Worm (Caenorhabditis elegans) whole organism, young adult: ENCODE measurements around the gene T16G12.12.

Source experiments
- F55B11.4 ChIP-seq: sonication (generic microtip); optimal IDR thresholded peaks from 2 replicates; lab custom pipeline; 2016; ENCODE audit warnings: missing compliant biosample characterization, missing genetic modification characterization, borderline replicate concordance; ENCODE audit not compliant: insufficient read depth
- Y79H2A.3 ChIP-seq: fragments of 200-800 bp; sonication (Bioruptor generic); conservative IDR thresholded peaks from 2 replicates; pipeline ENCODE4 v1.3.6; 2022; ENCODE audit warnings: missing genetic modification reagents, missing genetic modification characterization, missing compliant biosample characterization
- Y95B8A.8 ChIP-seq: fragments of 200-800 bp; sonication (Bioruptor generic); IDR thresholded peaks from 2 replicates; pipeline ENCODE4 v1.3.6; 2022; ENCODE audit warnings: missing genetic modification reagents, missing genetic modification characterization, missing compliant biosample characterization
- akir-1 ChIP-seq: fragments of 200-800 bp; sonication (Bioruptor generic); optimal IDR thresholded peaks from 2 replicates; lab custom pipeline; 2018; ENCODE audit warnings: mild to moderate bottlenecking, missing genetic modification characterization, moderate library complexity, missing compliant biosample characterization
- cebp-1 ChIP-seq, 2 experiments: fragments of 200-800 bp in 1 of 2; sonication (Bioruptor generic) in 1 of 2; sonication (generic microtip) in 1 of 2; IDR thresholded peaks in 1 of 2; optimal IDR thresholded peaks in 1 of 2; 2 replicates each; pipeline versions ENCODE4 v1.3.6 to Lab custom; 2017 to 2022; ENCODE audit warnings: missing compliant biosample characterization in 2 of 2, missing genetic modification characterization in 2 of 2, mild to moderate bottlenecking in 1 of 2, missing genetic modification reagents in 1 of 2, moderate library complexity in 1 of 2
- cebp-2 ChIP-seq: fragments of 200-800 bp; sonication (Bioruptor generic); IDR thresholded peaks from 2 replicates; pipeline ENCODE4 v1.3.6; 2022; ENCODE audit warnings: missing genetic modification characterization, missing compliant biosample characterization
- ceh-27 ChIP-seq: fragments of 200-800 bp; sonication (Bioruptor generic); optimal IDR thresholded peaks from 2 replicates; lab custom pipeline; 2018; ENCODE audit warnings: mild to moderate bottlenecking, missing genetic modification characterization, moderate library complexity, missing compliant biosample characterization
- ceh-58 ChIP-seq: fragments of 200-800 bp; sonication (Bioruptor generic); IDR thresholded peaks from 2 replicates; pipeline ENCODE4 v1.3.6; 2022; ENCODE audit warnings: missing genetic modification characterization, missing compliant biosample characterization
- ceh-91 ChIP-seq: fragments of 200-800 bp; sonication (Bioruptor generic); IDR thresholded peaks from 2 replicates; pipeline ENCODE4 v1.3.6; 2022; ENCODE audit warnings: missing genetic modification reagents, missing genetic modification characterization, missing compliant biosample characterization
- dpff-1 ChIP-seq: sonication (generic microtip); optimal IDR thresholded peaks from 2 replicates; lab custom pipeline; 2017; ENCODE audit warnings: mild to moderate bottlenecking, missing genetic modification characterization, missing compliant biosample characterization
- dpl-1 ChIP-seq: fragments of 150-350 bp; optimal IDR thresholded peaks from 2 replicates; lab custom pipeline; 2014; ENCODE audit warnings: missing biosample characterization, missing genetic modification reagents, missing genetic modification characterization
- egl-44 ChIP-seq: fragments of 200-800 bp; sonication (Bioruptor generic); IDR thresholded peaks from 2 replicates; pipeline ENCODE4 v1.3.6; 2022; ENCODE audit warnings: missing genetic modification reagents, missing genetic modification characterization, missing compliant biosample characterization
- ekl-4 ChIP-seq: fragments of 200-800 bp; sonication (Bioruptor generic); IDR thresholded peaks from 2 replicates; pipeline ENCODE4 v1.3.6; 2022; ENCODE audit warnings: missing genetic modification reagents, missing genetic modification characterization, missing compliant biosample characterization
- ets-4 ChIP-seq: fragments of 200-800 bp; sonication (Bioruptor generic); optimal IDR thresholded peaks from 2 replicates; lab custom pipeline; 2018; ENCODE audit warnings: mild to moderate bottlenecking, missing genetic modification characterization, missing compliant biosample characterization
- gei-17 ChIP-seq: fragments of 200-800 bp; sonication (Bioruptor generic); optimal IDR thresholded peaks from 2 replicates; lab custom pipeline; 2018; ENCODE audit warnings: mild to moderate bottlenecking, missing genetic modification characterization, missing compliant biosample characterization
- him-1 ChIP-seq: sonication (generic microtip); optimal IDR thresholded peaks from 2 replicates; lab custom pipeline; 2016; ENCODE audit warnings: missing genotype, missing genetic modification reagents, missing genetic modification characterization, missing compliant biosample characterization
- hlh-26 ChIP-seq: fragments of 200-800 bp; sonication (Bioruptor generic); conservative IDR thresholded peaks from 2 replicates; pipeline ENCODE4 v1.3.6; 2022; ENCODE audit warnings: missing genetic modification reagents, missing genetic modification characterization, missing compliant biosample characterization
- hmg-1.2 ChIP-seq: fragments of 200-800 bp; sonication (Bioruptor generic); IDR thresholded peaks from 2 replicates; pipeline ENCODE4 v1.3.6; 2022; ENCODE audit warnings: missing genetic modification reagents, missing genetic modification characterization, missing compliant biosample characterization
- lin-26 ChIP-seq: fragments of 200-800 bp; sonication (Bioruptor generic); IDR thresholded peaks from 2 replicates; pipeline ENCODE4 v1.3.6; 2022; ENCODE audit warnings: missing genetic modification reagents, missing genetic modification characterization, missing compliant biosample characterization
- lin-35 ChIP-seq, 3 experiments: fragments of 150-350 bp in 2 of 3; sonication (generic microtip) in 1 of 3; optimal IDR thresholded peaks; 2 replicates each; lab custom pipeline; 2014 to 2018; ENCODE audit warnings: missing biosample characterization in 3 of 3, missing genetic modification characterization in 3 of 3, missing genetic modification reagents in 3 of 3
- lsl-1 ChIP-seq: fragments of 200-800 bp; sonication (Bioruptor generic); optimal IDR thresholded peaks from 2 replicates; lab custom pipeline; 2018; ENCODE audit warnings: mild to moderate bottlenecking, missing genetic modification characterization, moderate library complexity, missing compliant biosample characterization
- lsy-27 ChIP-seq: sonication (generic microtip); optimal IDR thresholded peaks from 2 replicates; lab custom pipeline; 2017; ENCODE audit warnings: missing genetic modification characterization, mild to moderate bottlenecking, missing compliant biosample characterization, antibody characterized with exemption, missing genotype, borderline replicate concordance; ENCODE audit not compliant: insufficient read depth
- madf-10 ChIP-seq: sonication (generic microtip); optimal IDR thresholded peaks from 2 replicates; lab custom pipeline; 2016; ENCODE audit warnings: mild to moderate bottlenecking, missing genetic modification characterization, missing compliant biosample characterization
- mcd-1 ChIP-seq: fragments of 200-800 bp; sonication (Bioruptor generic); IDR thresholded peaks from 2 replicates; pipeline ENCODE4 v1.3.6; 2022; ENCODE audit warnings: missing genetic modification reagents, missing genetic modification characterization, missing compliant biosample characterization
- mes-4 ChIP-seq: sonication (generic microtip); optimal IDR thresholded peaks from 2 replicates; lab custom pipeline; 2016; ENCODE audit warnings: missing genotype, missing genetic modification characterization, missing compliant biosample characterization
- nfya-2 ChIP-seq: fragments of 200-800 bp; sonication (Bioruptor generic); IDR thresholded peaks from 2 replicates; pipeline ENCODE4 v1.3.6; 2022; ENCODE audit warnings: missing genetic modification reagents, missing genetic modification characterization, missing compliant biosample characterization
- nfyb-1 ChIP-seq: fragments of 200-800 bp; sonication (Bioruptor generic); IDR thresholded peaks from 2 replicates; pipeline ENCODE4 v1.3.6; 2022; ENCODE audit warnings: missing genetic modification reagents, missing genetic modification characterization, missing compliant biosample characterization
- nhr-120 ChIP-seq: fragments of 200-800 bp; sonication (Bioruptor generic); IDR thresholded peaks from 2 replicates; pipeline ENCODE4 v1.3.6; 2022; ENCODE audit warnings: missing genetic modification characterization, missing compliant biosample characterization
- nhr-27 ChIP-seq: fragments of 200-800 bp; sonication (Bioruptor generic); optimal IDR thresholded peaks from 2 replicates; lab custom pipeline; 2018; ENCODE audit warnings: mild to moderate bottlenecking, missing genetic modification characterization, moderate library complexity, missing compliant biosample characterization
- pha-4 ChIP-seq: fragments of 150-350 bp; sonication (generic microtip); optimal IDR thresholded peaks from 2 replicates; lab custom pipeline; 2014; ENCODE audit warnings: missing biosample characterization, missing genetic modification reagents, missing genetic modification characterization
- repo-1 ChIP-seq: sonication (generic microtip); optimal IDR thresholded peaks from 2 replicates; lab custom pipeline; 2017; ENCODE audit warnings: mild to moderate bottlenecking, missing genetic modification characterization, missing compliant biosample characterization
- snpc-1.1 ChIP-seq: sonication (generic microtip); optimal IDR thresholded peaks from 2 replicates; lab custom pipeline; 2017; ENCODE audit warnings: missing genetic modification characterization, mild to moderate bottlenecking, missing compliant biosample characterization, antibody characterized with exemption, moderate library complexity, missing genotype, missing genetic modification reagents; ENCODE audit not compliant: insufficient read depth
- snpc-4 ChIP-seq, 5 experiments: fragments of 150-350 bp in 1 of 5; sonication (generic microtip) in 4 of 5; optimal IDR thresholded peaks; 2 replicates each; lab custom pipeline; 2014 to 2018; ENCODE audit warnings: missing genetic modification characterization in 5 of 5, missing biosample characterization in 3 of 5, antibody characterized with exemption in 2 of 5, mild to moderate bottlenecking in 2 of 5, missing compliant biosample characterization in 2 of 5, missing genotype in 2 of 5, moderate library complexity in 2 of 5, missing genetic modification reagents in 1 of 5
- tbp1 ChIP-seq: fragments of 200-800 bp; sonication (Bioruptor generic); optimal IDR thresholded peaks from 2 replicates; lab custom pipeline; 2018; ENCODE audit warnings: mild to moderate bottlenecking, missing genetic modification characterization, missing compliant biosample characterization
- zim-3 ChIP-seq: sonication (generic microtip); optimal IDR thresholded peaks from 2 replicates; lab custom pipeline; 2017; ENCODE audit warnings: mild to moderate bottlenecking, missing genetic modification characterization, moderate library complexity, missing compliant biosample characterization
- ztf-25 ChIP-seq: fragments of 200-800 bp; sonication (Bioruptor generic); IDR thresholded peaks from 2 replicates; pipeline ENCODE4 v1.3.6; 2022; ENCODE audit warnings: missing genetic modification reagents, missing genetic modification characterization, missing compliant biosample characterization
- ztf-26 ChIP-seq: sonication (generic microtip); optimal IDR thresholded peaks from 2 replicates; lab custom pipeline; 2017; ENCODE audit warnings: missing genetic modification characterization, missing compliant biosample characterization
- ztf-3 ChIP-seq: fragments of 200-800 bp; sonication (Bioruptor generic); optimal IDR thresholded peaks from 2 replicates; lab custom pipeline; 2018; ENCODE audit warnings: mild to moderate bottlenecking, missing genetic modification characterization, missing compliant biosample characterization
- ztf-6 ChIP-seq: fragments of 200-800 bp; sonication (Bioruptor generic); IDR thresholded peaks from 2 replicates; pipeline ENCODE4 v1.3.6; 2022; ENCODE audit warnings: missing genetic modification reagents, missing genetic modification characterization, missing compliant biosample characterization

The T16G12.12 gene

DNA sequence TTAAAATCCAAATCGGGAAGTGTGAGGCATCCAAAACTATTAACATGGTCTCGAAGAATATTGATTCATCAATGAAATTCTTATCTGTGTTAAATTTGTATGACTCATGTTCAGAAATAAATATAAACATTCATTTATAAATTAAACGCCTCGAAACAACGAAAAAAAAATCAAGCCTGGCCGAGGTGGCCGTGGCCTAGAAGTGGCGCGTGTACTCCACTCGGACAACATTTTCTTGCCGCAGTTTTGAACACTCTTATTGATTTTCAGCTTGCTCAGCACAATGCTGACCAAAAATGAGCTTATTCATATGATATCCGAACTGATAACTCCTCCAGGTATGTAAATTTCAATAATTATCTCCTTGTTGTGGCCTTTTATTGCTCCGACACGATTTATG, 10.7 kb downstream of the T16G12.12 start, which contains the start of gene ekl-6 (continued):
- TF ChIP-seq hlh-26 (no peak), ztf-26 (no peak), hmg-1.2 (GFP tag; lab: Robert Waterston, UW) (no peak), Y79H2A.3 (no peak), ztf-6 (0 out of 2 replicates have a peak, but pooled peaks have one; percentile 6), lin-35 (GFP tag; optimal IDR thresholded peaks at IDR 0.05; lab: Kevin White, UChicago) (no peak)

DNA sequence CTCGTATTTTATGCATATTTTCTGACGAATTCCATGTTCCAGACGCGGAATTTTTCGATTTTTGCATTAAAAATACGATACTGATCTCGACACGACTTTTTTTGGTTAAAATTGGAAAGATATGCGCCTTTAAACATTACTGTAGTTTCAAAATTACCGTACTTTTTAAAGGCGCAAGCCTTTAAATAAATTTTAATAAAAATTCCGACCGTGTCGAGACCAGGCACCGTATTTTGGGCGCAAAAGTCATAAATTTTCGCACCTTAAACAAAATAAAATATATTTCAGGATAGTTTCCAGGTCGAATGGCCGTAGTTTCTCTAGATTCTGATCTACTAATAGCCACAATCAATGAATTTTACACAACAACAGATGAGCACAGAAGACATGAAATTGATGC, 15.9 kb downstream of the T16G12.12 start, which contains the start of gene T16G12.6:
T16G12.6 (plus strand) TSS at position 301 of the 400 bp plus-strand sequence.
- TF ChIP-seq gei-17 = no peak
- TF ChIP-seq lin-26 = no peak
- no peak for TF ChIP-seq ceh-27 (GFP tag; lab: Kevin White, UChicago)
- no peak for TF ChIP-seq ceh-58 (GFP tag; lab: Robert Waterston, UW)
- TF ChIP-seq madf-10 = no peak
- no peak for TF ChIP-seq cebp-1 (GFP tag; IDR thresholded peaks at IDR 0.05; lab: Robert Waterston, UW)
- TF ChIP-seq cebp-1 (tag; optimal IDR thresholded peaks at IDR 0.05; lab: Kevin White, UChicago) = no peak
- TF ChIP-seq akir-1 (GFP tag; lab: Kevin White, UChicago) = no peak
- no peak for TF ChIP-seq F55B11.4 (tag; lab: Kevin White, UChicago)
- no peak for TF ChIP-seq lsy-27 (tag; lab: Kevin White, UChicago)
- no peak for TF ChIP-seq nhr-120 (GFP tag; lab: Robert Waterston, UW)
- TF ChIP-seq egl-44 = no peak
- no peak for TF ChIP-seq mes-4 (tag; lab: Kevin White, UChicago)
- TF ChIP-seq snpc-4 (GFP tag; optimal IDR thresholded peaks at IDR 0.05; lab: Kevin White, UChicago) = no peak
- TF ChIP-seq snpc-4 (tag; optimal IDR thresholded peaks at IDR 0.05; lab: Kevin White, UChicago) = no peak
- no peak for TF ChIP-seq nfya-2
- TF ChIP-seq nhr-27 (tag; lab: Kevin White, UChicago) = no peak
- no peak for TF ChIP-seq mcd-1
- no peak for TF ChIP-seq Y95B8A.8 (GFP tag; lab: Robert Waterston, UW)
- TF ChIP-seq, all 124 proteins: peak for 0

DNA sequence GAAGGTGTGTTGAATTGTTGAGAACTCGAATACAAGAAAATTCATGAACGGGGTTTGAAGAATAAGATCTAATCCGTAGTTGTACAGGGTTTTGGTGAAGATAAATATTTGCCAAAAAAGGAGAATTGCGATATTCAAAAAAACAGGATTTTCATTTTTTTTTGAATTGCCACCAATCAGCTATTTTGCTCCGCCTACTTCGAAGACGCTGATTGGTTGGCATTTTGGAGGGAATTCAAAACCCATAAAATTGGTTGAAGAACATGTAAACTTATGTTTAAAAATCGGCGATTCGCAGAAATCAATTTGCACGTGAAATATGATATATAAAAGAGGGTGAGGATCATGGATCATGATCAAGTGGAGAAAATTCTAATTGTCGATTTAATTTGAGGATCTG, 22.6 kb downstream of the T16G12.12 start:
- TF ChIP-seq him-1 (tag; lab: Kevin White, UChicago) (peak; percentile 30), ceh-58 (GFP tag; lab: Robert Waterston, UW) (no peak), ets-4 (no peak), repo-1 (no peak), ceh-91 (GFP tag; lab: Robert Waterston, UW) (no peak), nfyb-1 (GFP tag; lab: Robert Waterston, UW) (peak; percentile 86), dpff-1 (tag; lab: Kevin White, UChicago) (no peak), ekl-4 (no peak)

DNA sequence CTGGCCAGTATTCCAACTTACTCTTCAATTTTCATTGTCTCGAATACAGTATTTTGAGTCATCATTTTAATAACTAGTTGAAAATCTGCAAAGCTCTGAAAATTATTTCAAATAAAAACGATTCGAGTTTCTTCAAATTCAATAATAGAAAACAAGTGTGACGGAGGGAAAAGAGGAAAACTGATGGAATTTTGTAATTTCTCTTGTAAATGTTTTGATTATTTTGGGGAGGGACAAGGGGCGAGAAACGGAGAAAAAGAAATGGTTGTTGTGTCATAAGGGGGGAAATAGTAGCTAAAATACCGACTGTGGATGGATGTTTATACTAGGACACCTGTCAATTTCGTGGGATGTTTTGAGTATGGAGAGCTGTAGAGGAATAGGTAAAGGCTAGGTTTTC, 24.7 kb downstream of the T16G12.12 start, which contains the start of gene T16G12.9:
T16G12.9 (minus strand) TSS at position 101 of the 400 bp plus-strand sequence.
- no peak for TF ChIP-seq mes-4 (tag; lab: Kevin White, UChicago)
- TF ChIP-seq tbp1 (GFP tag; lab: Kevin White, UChicago) = no peak
- TF ChIP-seq cebp-2 = no peak
- TF ChIP-seq ztf-3 (GFP tag; lab: Kevin White, UChicago) = no peak
- no peak for TF ChIP-seq zim-3 (tag; lab: Kevin White, UChicago)
- no peak for TF ChIP-seq dpl-1 (GFP tag; lab: Kevin White, UChicago)
- TF ChIP-seq ekl-4 = no peak
- no peak for TF ChIP-seq lsl-1
- TF ChIP-seq ztf-25 (GFP tag; lab: Robert Waterston, UW) = no peak
- no peak for TF ChIP-seq cebp-1 (GFP tag; IDR thresholded peaks at IDR 0.05; lab: Robert Waterston, UW)
- no peak for TF ChIP-seq cebp-1 (tag; optimal IDR thresholded peaks at IDR 0.05; lab: Kevin White, UChicago)
- TF ChIP-seq pha-4 (tag; lab: Kevin White, UChicago) = no peak
- TF ChIP-seq snpc-1.1 = no peak
- no peak for TF ChIP-seq nhr-120 (GFP tag; lab: Robert Waterston, UW)
